Worm (Caenorhabditis elegans): ENCODE data around the gene C44B12.6.

Gene C44B12.6

ce11 chrIV:1177683-1178082 is 41.1 kb upstream of the C44B12.6 start, which contains the start of gene Y104H12D.2 (continued):
- TF ChIP-seq snpc-4 (tag; optimal IDR thresholded peaks at IDR 0.05): no peak
- TF ChIP-seq C34B4.2 (tag; optimal IDR thresholded peaks at IDR 0.05): no peak
- no peak for TF ChIP-seq fkh-8 (tag; optimal IDR thresholded peaks at IDR 0.05)
- TF ChIP-seq ceh-88 (GFP tag; IDR thresholded peaks at IDR 0.05): no peak
- TF ChIP-seq aha-1 (tag; optimal IDR thresholded peaks at IDR 0.05): no peak
- no peak for TF ChIP-seq hlh-17 (GFP tag; optimal IDR thresholded peaks at IDR 0.05; ENCODE audit: borderline replicate concordance)
- TF ChIP-seq nhr-76 (tag; optimal IDR thresholded peaks at IDR 0.05): no peak
- no peak for TF ChIP-seq nhr-47 (tag; optimal IDR thresholded peaks at IDR 0.05)
- TF ChIP-seq xbp-1 (tag; optimal IDR thresholded peaks at IDR 0.05): peak; percentile 27
- no peak for TF ChIP-seq hlh-4 (tag; optimal IDR thresholded peaks at IDR 0.05)
- no peak for TF ChIP-seq vab-15 (tag; optimal IDR thresholded peaks at IDR 0.05)
- no peak for TF ChIP-seq nhr-237 (tag; optimal IDR thresholded peaks at IDR 0.05)
- TF ChIP-seq elt-3 (tag; optimal IDR thresholded peaks at IDR 0.05): no peak
- TF ChIP-seq swsn-7 (tag; optimal IDR thresholded peaks at IDR 0.05): no peak
- peak; percentile 28 for TF ChIP-seq tbx-2 (tag; optimal IDR thresholded peaks at IDR 0.05)
- TF ChIP-seq efl-3 (GFP tag; optimal IDR thresholded peaks at IDR 0.05): no peak
- TF ChIP-seq lin-14 (GFP tag; optimal IDR thresholded peaks at IDR 0.05): no peak
- TF ChIP-seq nhr-19 (GFP tag; conservative IDR thresholded peaks at IDR 0.05): no peak
- TF ChIP-seq ama-1 (optimal IDR thresholded peaks at IDR 0.05): no peak
- TF ChIP-seq ets-5 (GFP tag; IDR thresholded peaks at IDR 0.05): no peak
- TF ChIP-seq F16B12.6 (tag; optimal IDR thresholded peaks at IDR 0.05): no peak
- TF ChIP-seq elt-2 (tag; optimal IDR thresholded peaks at IDR 0.05): no peak
- no peak for TF ChIP-seq nhr-77 (tag; optimal IDR thresholded peaks at IDR 0.05)
- peak; percentile 55 to 67 for TF ChIP-seq lsy-2 (tag; optimal IDR thresholded peaks at IDR 0.05)
- TF ChIP-seq aly-2 (tag; optimal IDR thresholded peaks at IDR 0.05): no peak
- no peak for TF ChIP-seq ceh-63 (GFP tag; optimal IDR thresholded peaks at IDR 0.05)
- no peak for TF ChIP-seq nhr-12 (tag; optimal IDR thresholded peaks at IDR 0.05)
- no peak for TF ChIP-seq egl-13 (tag; optimal IDR thresholded peaks at IDR 0.05)
- TF ChIP-seq alr-1 (tag; optimal IDR thresholded peaks at IDR 0.05; ENCODE audit: borderline replicate concordance): no peak
- TF ChIP-seq mab-9 (GFP tag; IDR thresholded peaks at IDR 0.05): no peak
- peak; percentile 49 for TF ChIP-seq mep-1 (tag; optimal IDR thresholded peaks at IDR 0.05)
- no peak for TF ChIP-seq ztf-4 (tag; optimal IDR thresholded peaks at IDR 0.05)
- no peak for TF ChIP-seq pqm-1 (tag; optimal IDR thresholded peaks at IDR 0.05)
- TF ChIP-seq snu-23 (GFP tag; optimal IDR thresholded peaks at IDR 0.05): peak; percentile 60
- no peak for TF ChIP-seq nhr-20 (tag; optimal IDR thresholded peaks at IDR 0.05)
- TF ChIP-seq Y116A8C.19 (tag; optimal IDR thresholded peaks at IDR 0.05; ENCODE audit: borderline replicate concordance): no peak
- TF ChIP-seq lin-15B (tag; optimal IDR thresholded peaks at IDR 0.05): no peak
- TF ChIP-seq ceh-82 (tag; optimal IDR thresholded peaks at IDR 0.05): peak in 1 of 3 experiments; percentile 64

- TF ChIP-seq nhr-90 (tag; optimal IDR thresholded peaks at IDR 0.05; ENCODE audit: poor library complexity) (no peak), ceh-88 (GFP tag; IDR thresholded peaks at IDR 0.05) (no peak), sptf-1 (tag; optimal IDR thresholded peaks at IDR 0.05) (no peak), mdl-1 (tag; optimal IDR thresholded peaks at IDR 0.05) (no peak), nhr-12 (tag; optimal IDR thresholded peaks at IDR 0.05) (no peak), egl-13 (tag; optimal IDR thresholded peaks at IDR 0.05) (no peak), tlp-1 (tag; optimal IDR thresholded peaks at IDR 0.05) (no peak), C04F5.9 (tag; optimal IDR thresholded peaks at IDR 0.05) (no peak)
Observed at ce11 chrIV:1176613-1177012, 40.1 kb upstream of the C44B12.6 start.

All from whole organism, L1 larva.